Fruit fly (Drosophila melanogaster) whole organism, embryonic: ENCODE measurements around the gene Ask1.
A peak's percentile ranks its signal among the peaks of the same experiment; 100 is the strongest.

Source experiments
- ATbp ChIP-seq: fragments of 200-800 bp; sonication (Bioruptor generic); optimal IDR thresholded peaks from 2 replicates; lab custom pipeline; 2017; ENCODE audit warnings: missing biosample characterization, mild to moderate bottlenecking, missing genetic modification characterization, missing genetic modification reagents
- CG10366 ChIP-seq: fragments of 200-800 bp; sonication (Bioruptor generic); IDR thresholded peaks from 2 replicates; pipeline ENCODE4 v1.3.6; 2022; ENCODE audit warnings: missing biosample characterization, missing genetic modification characterization
- CG10431 ChIP-seq: fragments of 200-800 bp; sonication (Bioruptor generic); optimal IDR thresholded peaks from 3 replicates; lab custom pipeline; 2018; ENCODE audit warnings: missing biosample characterization, mild to moderate bottlenecking, missing genetic modification characterization
- CG10543 ChIP-seq: fragments of 200-800 bp; sonication (Bioruptor generic); optimal IDR thresholded peaks from 3 replicates; lab custom pipeline; 2017; ENCODE audit warnings: missing biosample characterization, mild to moderate bottlenecking, missing genetic modification characterization, moderate library complexity
- CG11504 ChIP-seq: fragments of 200-800 bp; sonication (Bioruptor generic); optimal IDR thresholded peaks from 3 replicates; lab custom pipeline; 2019; ENCODE audit warnings: missing biosample characterization, mild to moderate bottlenecking, missing genetic modification characterization, moderate library complexity
- CG13296 ChIP-seq: fragments of 200-800 bp; sonication (Bioruptor generic); optimal IDR thresholded peaks from 3 replicates; lab custom pipeline; 2018; ENCODE audit warnings: missing biosample characterization, mild to moderate bottlenecking, missing genetic modification characterization
- CG14014 ChIP-seq: fragments of 200-800 bp; sonication (Bioruptor generic); IDR thresholded peaks from 2 replicates; pipeline ENCODE4 v1.3.6; 2022; ENCODE audit warnings: missing biosample characterization, missing genetic modification characterization
- CG14441 ChIP-seq: fragments of 200-800 bp; sonication (Bioruptor generic); IDR thresholded peaks from 2 replicates; pipeline ENCODE4 v1.3.6; 2022; ENCODE audit warnings: missing biosample characterization, missing genetic modification characterization
- CG15269 ChIP-seq: fragments of 200-800 bp; sonication (Bioruptor generic); optimal IDR thresholded peaks from 2 replicates; lab custom pipeline; 2018; ENCODE audit warnings: missing biosample characterization, mild to moderate bottlenecking, missing genetic modification characterization, moderate library complexity
- CG15479 ChIP-seq: fragments of 200-800 bp; sonication (Bioruptor generic); optimal IDR thresholded peaks from 3 replicates; lab custom pipeline; 2019; ENCODE audit warnings: missing biosample characterization, mild to moderate bottlenecking, missing genetic modification characterization, moderate library complexity
- CG17361 ChIP-seq: fragments of 200-800 bp; sonication (Bioruptor generic); IDR thresholded peaks from 3 replicates; pipeline ENCODE4 v1.3.6; 2022; ENCODE audit warnings: missing biosample characterization, missing genetic modification characterization
- CG17612 ChIP-seq: fragments of 200-800 bp; sonication (Bioruptor generic); IDR thresholded peaks from 2 replicates; pipeline ENCODE4 v1.3.6; 2022; ENCODE audit warnings: missing biosample characterization, missing genetic modification characterization
- CG18764 ChIP-seq: fragments of 200-800 bp; sonication (Bioruptor generic); optimal IDR thresholded peaks from 3 replicates; lab custom pipeline; 2016; ENCODE audit warnings: missing biosample characterization, missing genetic modification characterization
- CG2116 ChIP-seq: fragments of 200-800 bp; sonication (Bioruptor generic); optimal IDR thresholded peaks from 3 replicates; lab custom pipeline; 2018; ENCODE audit warnings: missing biosample characterization, mild to moderate bottlenecking, missing genetic modification characterization
- CG2129 ChIP-seq: fragments of 200-800 bp; sonication (Bioruptor generic); IDR thresholded peaks from 2 replicates; pipeline ENCODE4 v1.3.6; 2022; ENCODE audit warnings: missing biosample characterization, missing genetic modification characterization; ENCODE audit not compliant: partially characterized antibody
- CG31224 ChIP-seq: fragments of 200-800 bp; sonication (Bioruptor generic); IDR thresholded peaks from 2 replicates; pipeline ENCODE4 v1.3.6; 2022; ENCODE audit warnings: missing biosample characterization, missing genetic modification characterization
- CG33557 ChIP-seq: fragments of 200-800 bp; sonication (Bioruptor generic); optimal IDR thresholded peaks from 2 replicates; lab custom pipeline; 2019; ENCODE audit warnings: missing biosample characterization, mild to moderate bottlenecking, missing genetic modification characterization, moderate library complexity
- CG4360 ChIP-seq: fragments of 200-800 bp; sonication (Bioruptor generic); IDR thresholded peaks from 2 replicates; pipeline ENCODE4 v1.3.6; 2022; ENCODE audit warnings: missing biosample characterization, missing genetic modification characterization
- CG4730 ChIP-seq: fragments of 200-800 bp; sonication (Bioruptor generic); IDR thresholded peaks from 2 replicates; pipeline ENCODE4 v1.3.6; 2022; ENCODE audit warnings: missing biosample characterization, missing genetic modification characterization
- CG5180 ChIP-seq: fragments of 200-800 bp; sonication (Bioruptor generic); optimal IDR thresholded peaks from 3 replicates; lab custom pipeline; 2017; ENCODE audit warnings: missing biosample characterization, missing genetic modification characterization, mild to moderate bottlenecking, moderate library complexity, missing genetic modification reagents
- CG8290 ChIP-seq, 3 experiments: fragments of 200-800 bp; sonication (Bioruptor generic); optimal IDR thresholded peaks; 2 replicates each; lab custom pipeline; 2016 to 2019; ENCODE audit warnings: missing biosample characterization in 3 of 3, missing genetic modification characterization in 3 of 3, mild to moderate bottlenecking in 2 of 3, moderate library complexity in 1 of 3
- CG8388 ChIP-seq: fragments of 200-800 bp; sonication (Bioruptor generic); optimal IDR thresholded peaks from 2 replicates; lab custom pipeline; 2019; ENCODE audit warnings: missing biosample characterization, mild to moderate bottlenecking, missing genetic modification characterization, moderate library complexity
- CG9215 ChIP-seq: fragments of 200-800 bp; sonication (Bioruptor generic); IDR thresholded peaks from 2 replicates; pipeline ENCODE4 v1.3.6; 2022; ENCODE audit warnings: missing biosample characterization, missing genetic modification characterization
- Fer1 ChIP-seq: fragments of 200-800 bp; sonication (Bioruptor generic); optimal IDR thresholded peaks from 2 replicates; lab custom pipeline; 2017; ENCODE audit warnings: missing biosample characterization, mild to moderate bottlenecking, missing genetic modification characterization
- H2.0 ChIP-seq: fragments of 200-800 bp; sonication (Bioruptor generic); IDR thresholded peaks from 2 replicates; pipeline ENCODE4 v1.3.6; 2022; ENCODE audit warnings: missing biosample characterization, missing genetic modification characterization
- HLH3B ChIP-seq: fragments of 200-800 bp; sonication (Bioruptor generic); IDR thresholded peaks from 2 replicates; pipeline ENCODE4 v1.3.6; 2022; ENCODE audit warnings: missing biosample characterization, missing genetic modification characterization
- HLH54F ChIP-seq: fragments of 200-800 bp; sonication (Bioruptor generic); optimal IDR thresholded peaks from 3 replicates; lab custom pipeline; 2016; ENCODE audit warnings: missing biosample characterization, missing genetic modification characterization
- HmgZ ChIP-seq: fragments of 200-800 bp; sonication (Bioruptor generic); optimal IDR thresholded peaks from 2 replicates; lab custom pipeline; 2018; ENCODE audit warnings: missing biosample characterization, mild to moderate bottlenecking, missing genetic modification characterization
- Hsf ChIP-seq: fragments of 200-800 bp; sonication (Bioruptor generic); optimal IDR thresholded peaks from 3 replicates; lab custom pipeline; 2016; ENCODE audit warnings: missing biosample characterization, missing genetic modification characterization
- Nf-YB ChIP-seq: fragments of 200-800 bp; sonication (Bioruptor generic); optimal IDR thresholded peaks from 3 replicates; lab custom pipeline; 2019; ENCODE audit warnings: missing biosample characterization, mild to moderate bottlenecking, missing genetic modification characterization, moderate library complexity
- Poxn ChIP-seq: fragments of 200-800 bp; sonication (Bioruptor generic); IDR thresholded peaks from 2 replicates; pipeline ENCODE4 v1.3.6; 2022; ENCODE audit warnings: missing biosample characterization, missing genetic modification characterization
- Ssrp ChIP-seq: fragments of 200-800 bp; sonication (Bioruptor generic); optimal IDR thresholded peaks from 2 replicates; lab custom pipeline; 2018; ENCODE audit warnings: missing biosample characterization, mild to moderate bottlenecking, missing genetic modification characterization, moderate library complexity
- Stat92E ChIP-seq, 3 experiments: fragments of >200 bp in 2 of 3; fragments of 200-800 bp in 1 of 3; sonication (Bioruptor generic) in 1 of 3; optimal IDR thresholded peaks; 2 replicates each; lab custom pipeline; 2017 to 2019; ENCODE audit warnings: missing biosample characterization in 3 of 3, missing genetic modification characterization in 3 of 3, mild to moderate bottlenecking in 1 of 3, moderate library complexity in 1 of 3
- TFAM ChIP-seq: fragments of 200-800 bp; sonication (Bioruptor generic); optimal IDR thresholded peaks from 2 replicates; lab custom pipeline; 2017; ENCODE audit warnings: missing biosample characterization, missing genetic modification characterization, inconsistent platforms
- croc ChIP-seq: fragments of 200-800 bp; sonication (Bioruptor generic); conservative IDR thresholded peaks from 3 replicates; pipeline ENCODE4 v1.3.6; 2022; ENCODE audit warnings: missing biosample characterization, missing genetic modification characterization
- dimm ChIP-seq: fragments of 200-800 bp; sonication (Bioruptor generic); IDR thresholded peaks from 2 replicates; pipeline ENCODE4 v1.3.6; 2022; ENCODE audit warnings: missing biosample characterization, missing genetic modification characterization
- en ChIP-seq: fragments of 200-800 bp; sonication (Bioruptor generic); optimal IDR thresholded peaks from 2 replicates; lab custom pipeline; 2016; ENCODE audit warnings: missing biosample characterization, missing genetic modification characterization
- exex ChIP-seq: fragments of 200-800 bp; sonication (Bioruptor generic); optimal IDR thresholded peaks from 4 replicates; lab custom pipeline; 2018; ENCODE audit warnings: missing biosample characterization, mild to moderate bottlenecking, missing genetic modification characterization, moderate library complexity
- pan ChIP-seq, 4 experiments: fragments of >200 bp in 3 of 4; fragments of 200-800 bp in 1 of 4; sonication (Bioruptor generic) in 1 of 4; optimal IDR thresholded peaks in 3 of 4; IDR thresholded peaks in 1 of 4; 2 replicates each; pipeline versions ENCODE4 v1.3.6 to Lab custom; 2017 to 2022; ENCODE audit warnings: missing biosample characterization in 2 of 4, missing genetic modification characterization in 2 of 4, mixed read lengths in 1 of 4
- pnt ChIP-seq: fragments of 200-800 bp; sonication (Bioruptor generic); optimal IDR thresholded peaks from 3 replicates; lab custom pipeline; 2016; ENCODE audit warnings: missing biosample characterization, missing genetic modification characterization
- prd ChIP-seq, 3 experiments: fragments of >200 bp in 2 of 3; fragments of 200-800 bp in 1 of 3; sonication (Bioruptor generic) in 1 of 3; optimal IDR thresholded peaks in 2 of 3; IDR thresholded peaks in 1 of 3; 2 replicates in 2 of 3; 3 replicates in 1 of 3; pipeline versions ENCODE4 v1.3.6 to Lab custom; 2017 to 2022; ENCODE audit warnings: missing biosample characterization in 1 of 3, missing genetic modification characterization in 1 of 3
- slbo ChIP-seq: fragments of 200-800 bp; sonication (Bioruptor generic); IDR thresholded peaks from 2 replicates; pipeline ENCODE4 v1.3.6; 2022; ENCODE audit warnings: missing biosample characterization, missing genetic modification characterization
- tap ChIP-seq: fragments of 200-800 bp; optimal IDR thresholded peaks from 3 replicates; lab custom pipeline; 2019; ENCODE audit warnings: missing biosample characterization, mild to moderate bottlenecking, missing genetic modification characterization, moderate library complexity
- unpg ChIP-seq: fragments of 200-800 bp; sonication (Bioruptor generic); optimal IDR thresholded peaks from 3 replicates; lab custom pipeline; 2018; ENCODE audit warnings: missing biosample characterization, mild to moderate bottlenecking, missing genetic modification characterization, moderate library complexity
- zf30C ChIP-seq: fragments of 200-800 bp; sonication (Bioruptor generic); optimal IDR thresholded peaks from 3 replicates; lab custom pipeline; 2018; ENCODE audit warnings: missing biosample characterization, mild to moderate bottlenecking, missing genetic modification characterization

Gene Ask1

dm6 chr3R:19905932-19906439 is 26.5 kb downstream of the Ask1 start (continued):
- TF ChIP-seq CG14014 (GFP tag; lab: Robert Waterston, UW), result peak; percentile 85
- peak; percentile 80 for TF ChIP-seq CG4730 (GFP tag; lab: Robert Waterston, UW)
- TF ChIP-seq en (GFP tag; lab: Kevin White, UChicago), result no peak

DNA sequence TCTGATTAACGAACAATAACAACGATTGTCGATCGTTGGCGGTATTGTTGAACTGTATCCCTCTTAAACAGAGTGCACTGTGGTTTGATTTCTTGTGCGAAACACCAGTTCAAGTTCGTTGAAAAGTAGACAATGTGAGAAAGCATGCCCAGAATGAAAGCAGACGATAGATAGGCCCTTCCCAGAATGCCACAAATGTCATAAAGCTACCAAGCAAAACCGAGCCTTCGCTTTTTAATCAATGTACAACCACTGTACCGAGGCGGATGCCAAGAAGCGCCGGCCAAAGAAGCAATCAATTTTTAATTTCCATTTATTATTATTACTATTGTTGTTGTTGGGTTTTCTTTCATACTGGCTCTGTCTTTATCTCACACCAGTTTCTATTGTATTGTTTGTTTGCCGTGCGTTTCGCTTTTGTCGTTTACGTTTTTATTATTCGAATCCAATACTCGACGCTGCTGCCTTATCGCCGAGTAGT is 29.4 kb downstream of the Ask1 start:
- TF ChIP-seq slbo (peak; percentile 93), CG17361 (GFP tag; lab: Robert Waterston, UW) (peak; percentile 67), CG13296 (peak; percentile 53), Ssrp (tag; lab: Kevin White, UChicago) (peak; percentile 64), CG15479 (GFP tag; lab: Kevin White, UChicago) (no peak), CG17612 (peak; percentile 59; the same call in 1 of the 2 replicates), CG11504 (tag; lab: Kevin White, UChicago) (peak; percentile 86), CG8290 (GFP tag; optimal IDR thresholded peaks at IDR 0.05; lab: Kevin White, UChicago) (peak; percentile 21), CG8290 (tag; optimal IDR thresholded peaks at IDR 0.05; lab: Kevin White, UChicago) (peak in 1 of 2 experiments; percentile 96), Hsf (peak; percentile 87), tap (tag; lab: Kevin White, UChicago) (peak; percentile 74), CG18764 (GFP tag; lab: Kevin White, UChicago) (peak; percentile 70), prd (optimal IDR thresholded peaks at IDR 0.05; lab: Kevin White, UChicago) (no peak), prd (GFP tag; IDR thresholded peaks at IDR 0.05; lab: Robert Waterston, UW) (peak; percentile 90), pan (optimal IDR thresholded peaks at IDR 0.05; lab: Kevin White, UChicago) (no peak), pan (GFP tag; optimal IDR thresholded peaks at IDR 0.05 in 1 of 2, IDR thresholded peaks at IDR 0.05 in 1 of 2) (peak in 1 of 2 experiments; percentile 91), TFAM (GFP tag; lab: Kevin White, UChicago) (no peak), dimm (GFP tag; lab: Robert Waterston, UW) (0 out of 2 replicates have a peak, but pooled peaks have one; percentile 46), croc (peak; percentile 56), HLH54F (peak; percentile 80), CG10431 (no peak), CG33557 (GFP tag; lab: Kevin White, UChicago) (no peak), CG10543 (GFP tag; lab: Kevin White, UChicago) (no peak), CG9215 (peak; percentile 39; the same call in 1 of the 2 replicates), HLH3B (GFP tag; lab: Robert Waterston, UW) (peak; percentile 87), CG31224 (GFP tag; lab: Robert Waterston, UW) (peak; percentile 79), Stat92E (GFP tag; optimal IDR thresholded peaks at IDR 0.05; lab: Kevin White, UChicago) (no peak), ATbp (GFP tag; lab: Kevin White, UChicago) (peak; percentile 82), CG10366 (GFP tag; lab: Robert Waterston, UW) (peak; percentile 92), unpg (GFP tag; lab: Kevin White, UChicago) (peak; percentile 86), CG4360 (peak; percentile 66), CG8388 (peak; percentile 73), CG4730 (GFP tag; lab: Robert Waterston, UW) (peak; percentile 77), Poxn (GFP tag; lab: Robert Waterston, UW) (peak; percentile 71), exex (tag; lab: Kevin White, UChicago) (peak; percentile 87), CG5180 (GFP tag; lab: Kevin White, UChicago) (peak; percentile 37), H2.0 (GFP tag; lab: Robert Waterston, UW) (peak; percentile 91), CG14441 (GFP tag; lab: Robert Waterston, UW) (peak; percentile 90), CG2116 (peak; percentile 27), CG15269 (tag; lab: Kevin White, UChicago) (peak; percentile 88), HmgZ (tag; lab: Kevin White, UChicago) (peak; percentile 77), Nf-YB (GFP tag; lab: Kevin White, UChicago) (peak; percentile 38), pnt (GFP tag; lab: Kevin White, UChicago) (peak; percentile 69), CG2129 (GFP tag; lab: Robert Waterston, UW) (no peak), zf30C (GFP tag; lab: Kevin White, UChicago) (no peak), Fer1 (GFP tag; lab: Kevin White, UChicago) (peak; percentile 76)
